Worm (Caenorhabditis elegans): ENCODE data around the gene unc-9.

unc-9 gene

ce11 chrX:13250163-13250562 is 48.6 kb downstream of the unc-9 start (continued):
- TF ChIP-seq lim-7 (GFP tag; IDR thresholded peaks at IDR 0.05) (no peak), hlh-11 (tag; optimal IDR thresholded peaks at IDR 0.05) (peak; percentile 83), D1046.2 (GFP tag; IDR thresholded peaks at IDR 0.05) (no peak), hif-1 (tag; optimal IDR thresholded peaks at IDR 0.05) (peak in 1 of 2 experiments; percentile 41), nhr-42 (GFP tag; IDR thresholded peaks at IDR 0.05) (0 out of 2 replicates have a peak, but pooled peaks have one; percentile 15), hlh-30 (tag; optimal IDR thresholded peaks at IDR 0.05; ENCODE audit: insufficient read depth) (peak; percentile 84)

- TF ChIP-seq F37D6.2 (tag; optimal IDR thresholded peaks at IDR 0.05) (no peak), attf-4 (tag; optimal IDR thresholded peaks at IDR 0.05) (no peak), ztf-7 (tag; optimal IDR thresholded peaks at IDR 0.05) (peak; percentile 35), ceh-32 (tag; optimal IDR thresholded peaks at IDR 0.05; ENCODE audit: poor library complexity) (no peak), mdl-1 (tag; optimal IDR thresholded peaks at IDR 0.05) (peak; percentile 85 to 99), ztf-11 (tag; optimal IDR thresholded peaks at IDR 0.05) (no peak), R02D3.7 (tag; optimal IDR thresholded peaks at IDR 0.05) (no peak), madf-9 (GFP tag; conservative IDR thresholded peaks at IDR 0.05) (no peak), nhr-102 (tag; optimal IDR thresholded peaks at IDR 0.05) (no peak), lin-13 (GFP tag; optimal IDR thresholded peaks at IDR 0.05) (no peak), nhr-48 (tag; optimal IDR thresholded peaks at IDR 0.05) (peak; percentile 22), mep-1 (tag; optimal IDR thresholded peaks at IDR 0.05) (peak; percentile 81), rbr-2 (tag; optimal IDR thresholded peaks at IDR 0.05) (peak; percentile 55), zfp-2 (tag; optimal IDR thresholded peaks at IDR 0.05) (no peak), hlh-11 (tag; optimal IDR thresholded peaks at IDR 0.05) (peak; percentile 86), daf-16 (GFP tag; optimal IDR thresholded peaks at IDR 0.05) (peak in 1 of 2 experiments; percentile 57), daf-16 (tag; optimal IDR thresholded peaks at IDR 0.05) (peak; percentile 77), ama-1 (optimal IDR thresholded peaks at IDR 0.05) (no peak), saeg-2 (GFP tag; IDR thresholded peaks at IDR 0.05) (no peak), lsy-2 (tag; optimal IDR thresholded peaks at IDR 0.05) (peak; percentile 7 to 55), lin-1 (GFP tag; IDR thresholded peaks at IDR 0.05) (peak; percentile 70; the same call in 1 of the 2 replicates), nhr-28 (tag; optimal IDR thresholded peaks at IDR 0.05) (peak; percentile 74), aha-1 (tag) (peak; percentile 50), unc-62 (GFP tag; optimal IDR thresholded peaks at IDR 0.05 in 1 of 2) (peak in 1 of 2 experiments; percentile 99), unc-62 (tag; optimal IDR thresholded peaks at IDR 0.05) (no peak), ZK546.5 (tag; optimal IDR thresholded peaks at IDR 0.05) (no peak), hlh-30 (tag; optimal IDR thresholded peaks at IDR 0.05; ENCODE audit: insufficient read depth) (peak; percentile 93), dmd-8 (GFP tag; IDR thresholded peaks at IDR 0.05) (no peak), arid-1 (GFP tag; conservative IDR thresholded peaks at IDR 0.05) (peak; percentile 44; the same call in 1 of the 2 replicates), nhr-6 (tag; optimal IDR thresholded peaks at IDR 0.05) (peak; percentile 61), tra-1 (GFP tag; IDR thresholded peaks at IDR 0.05) (0 out of 2 replicates have a peak, but pooled peaks have one; percentile 44), cey-2 (tag; optimal IDR thresholded peaks at IDR 0.05; ENCODE audit: borderline replicate concordance, insufficient read depth) (no peak), ctbp-1 (GFP tag; IDR thresholded peaks at IDR 0.05) (0 out of 2 replicates have a peak, but pooled peaks have one; percentile 46), spr-3 (GFP tag; optimal IDR thresholded peaks at IDR 0.05) (no peak), lim-7 (GFP tag; IDR thresholded peaks at IDR 0.05) (no peak), nhr-77 (tag; optimal IDR thresholded peaks at IDR 0.05) (peak; percentile 55), pha-4 (GFP tag; IDR thresholded peaks at IDR 0.05) (no peak), pha-4 (tag; optimal IDR thresholded peaks at IDR 0.05) (peak; percentile 49), tag-97 (GFP tag; IDR thresholded peaks at IDR 0.05) (no peak), dmd-9 (GFP tag; IDR thresholded peaks at IDR 0.05) (no peak), nhr-10 (tag; optimal IDR thresholded peaks at IDR 0.05) (peak; percentile 73), hif-1 (tag; optimal IDR thresholded peaks at IDR 0.05) (peak in 1 of 2 experiments; percentile 69), snpc-4 (tag; optimal IDR thresholded peaks at IDR 0.05) (no peak), Y75B8A.6 (GFP tag; IDR thresholded peaks at IDR 0.05) (no peak), mes-2 (tag; optimal IDR thresholded peaks at IDR 0.05; ENCODE audit: poor library complexity, severe bottlenecking) (peak; percentile 68), duxl-1 (tag; optimal IDR thresholded peaks at IDR 0.05; ENCODE audit: poor library complexity) (no peak), nhr-11 (tag; optimal IDR thresholded peaks at IDR 0.05) (peak; percentile 87)
These were observed 49.8 kb downstream of the unc-9 start for ce11 chrX:13251354-13251843.

All from whole organism, L4 larva.